Fruit fly (Drosophila melanogaster): ENCODE measurements around the gene Pex23.

Pex23 gene

dm6 chr3L:20347762-20348580, 46.0 kb upstream of the Pex23 start, which contains the start of the genes Rbbp5 and eRF1 (continued):
- peak; percentile 86 for TF ChIP-seq Max (GFP tag; optimal IDR thresholded peaks at IDR 0.05)
- TF ChIP-seq CG17568 (GFP tag; optimal IDR thresholded peaks at IDR 0.05) = no peak
- TF ChIP-seq CG12744 (GFP tag; optimal IDR thresholded peaks at IDR 0.05) = no peak
- TF ChIP-seq nau (GFP tag; optimal IDR thresholded peaks at IDR 0.05) = no peak
- TF ChIP-seq Fer1 (GFP tag; optimal IDR thresholded peaks at IDR 0.05) = peak; percentile 22
- peak; percentile 74 for TF ChIP-seq CG30020 (tag; optimal IDR thresholded peaks at IDR 0.05)
- peak; percentile 65; the same call in 1 of the 2 replicates for TF ChIP-seq HLH3B (GFP tag; IDR thresholded peaks at IDR 0.05)
- peak; percentile 80 for TF ChIP-seq Xrp1 (GFP tag; IDR thresholded peaks at IDR 0.05)
- TF ChIP-seq HmgZ (tag; optimal IDR thresholded peaks at IDR 0.05) = peak; percentile 55
- TF ChIP-seq CG16779 (GFP tag; IDR thresholded peaks at IDR 0.05) = no peak
- peak; percentile 50 for TF ChIP-seq Atf3 (GFP tag; optimal IDR thresholded peaks at IDR 0.05)
- no peak for TF ChIP-seq D19A (tag; optimal IDR thresholded peaks at IDR 0.05)
- peak; percentile 94 for TF ChIP-seq Sry-δ (GFP tag; optimal IDR thresholded peaks at IDR 0.05)
- peak; percentile 56 for TF ChIP-seq CG7786 (GFP tag; optimal IDR thresholded peaks at IDR 0.05)
- TF ChIP-seq CG2120 (GFP tag; optimal IDR thresholded peaks at IDR 0.05) = peak; percentile 87
- TF ChIP-seq mirr (GFP tag; optimal IDR thresholded peaks at IDR 0.05) = no peak
- TF ChIP-seq Neu2 (GFP tag; optimal IDR thresholded peaks at IDR 0.05; ENCODE audit: borderline replicate concordance) = no peak
- TF ChIP-seq CG6175 (GFP tag; IDR thresholded peaks at IDR 0.05) = no peak
- peak; percentile 48 for TF ChIP-seq ewg (GFP tag; optimal IDR thresholded peaks at IDR 0.05)
- peak; percentile 32 for TF ChIP-seq CG16863 (GFP tag; optimal IDR thresholded peaks at IDR 0.05)
- peak; percentile 84 for TF ChIP-seq phol (tag; optimal IDR thresholded peaks at IDR 0.05)
- TF ChIP-seq az2 (GFP tag; optimal IDR thresholded peaks at IDR 0.05) = peak; percentile 71
- no peak for TF ChIP-seq CG10431 (GFP tag; optimal IDR thresholded peaks at IDR 0.05)
- TF ChIP-seq Gug (GFP tag; IDR thresholded peaks at IDR 0.05) = peak; percentile 85; the same call in 3 of the 4 replicates
- peak; percentile 49 for TF ChIP-seq Bdp1 (GFP tag; optimal IDR thresholded peaks at IDR 0.05)
- 0 out of 2 replicates have a peak, but pooled peaks have one; percentile 31 for TF ChIP-seq CG10321 (GFP tag; IDR thresholded peaks at IDR 0.05)
- no peak for TF ChIP-seq ac (GFP tag; optimal IDR thresholded peaks at IDR 0.05)
- TF ChIP-seq Dref (GFP tag; IDR thresholded peaks at IDR 0.05) = peak; percentile 92
- TF ChIP-seq Camta (GFP tag; optimal IDR thresholded peaks at IDR 0.05) = peak; percentile 30
- TF ChIP-seq al (GFP tag; IDR thresholded peaks at IDR 0.05) = peak; percentile 82
- peak; percentile 32 for TF ChIP-seq psq (GFP tag; optimal IDR thresholded peaks at IDR 0.05)
- no peak for TF ChIP-seq dimm (GFP tag; IDR thresholded peaks at IDR 0.05)
- peak; percentile 84 for TF ChIP-seq CG32772 (GFP tag; IDR thresholded peaks at IDR 0.05)
- peak; percentile 74 for TF ChIP-seq lab (GFP tag; optimal IDR thresholded peaks at IDR 0.05)
- TF ChIP-seq Oaz (GFP tag; IDR thresholded peaks at IDR 0.05) = peak; percentile 69
- TF ChIP-seq Aef1 (GFP tag; IDR thresholded peaks at IDR 0.05) = peak; percentile 88
- peak; percentile 72 for TF ChIP-seq Dek (tag; optimal IDR thresholded peaks at IDR 0.05)
- TF ChIP-seq Pdp1 (GFP tag; optimal IDR thresholded peaks at IDR 0.05) = peak; percentile 53 to 61
- no peak for TF ChIP-seq gce (GFP tag; IDR thresholded peaks at IDR 0.05)
- TF ChIP-seq unc-4 (GFP tag; IDR thresholded peaks at IDR 0.05; ENCODE audit: partially characterized antibody) = peak; percentile 83
- peak; percentile 73 for TF ChIP-seq unpg (GFP tag; optimal IDR thresholded peaks at IDR 0.05)
- peak; percentile 28 for TF ChIP-seq nom (GFP tag; optimal IDR thresholded peaks at IDR 0.05)
- no peak for TF ChIP-seq HHEX (GFP tag; optimal IDR thresholded peaks at IDR 0.05)
- TF ChIP-seq CG12659 (GFP tag; optimal IDR thresholded peaks at IDR 0.05) = peak; percentile 91
- TF ChIP-seq CG17361 (GFP tag; IDR thresholded peaks at IDR 0.05) = peak; percentile 86
- no peak for TF ChIP-seq pan (optimal IDR thresholded peaks at IDR 0.05)
- peak in 1 of 2 experiments; percentile 74 for TF ChIP-seq pan (GFP tag; optimal IDR thresholded peaks at IDR 0.05 in 1 of 2, IDR thresholded peaks at IDR 0.05 in 1 of 2)
- TF ChIP-seq CG7372 (GFP tag; IDR thresholded peaks at IDR 0.05) = peak; percentile 82
- peak; percentile 73 for TF ChIP-seq PHDP (tag; optimal IDR thresholded peaks at IDR 0.05)
